Worm (Caenorhabditis elegans): ENCODE measurements around the gene Y73F8A.20.

Gene Y73F8A.20

ce11 chrIV:15378160-15378559 lies at the start of gene Y73F8A.20:
Gene Y73F8A.20 (plus strand): TSS chrIV:15378460.
- TF ChIP-seq pha-4 (tag; optimal IDR thresholded peaks at IDR 0.05) (no peak), nhr-77 (tag; optimal IDR thresholded peaks at IDR 0.05) (no peak), mml-1 (tag; optimal IDR thresholded peaks at IDR 0.05) (no peak), mdl-1 (tag; optimal IDR thresholded peaks at IDR 0.05) (no peak), fkh-10 (GFP tag; optimal IDR thresholded peaks at IDR 0.05) (no peak)

- TF ChIP-seq lsy-12 (tag; optimal IDR thresholded peaks at IDR 0.05) (no peak), ama-1 (optimal IDR thresholded peaks at IDR 0.05) (no peak), nhr-25 (tag; optimal IDR thresholded peaks at IDR 0.05) (no peak), jun-1 (tag; optimal IDR thresholded peaks at IDR 0.05) (no peak), eor-1 (tag; optimal IDR thresholded peaks at IDR 0.05) (no peak), ceh-16 (tag; optimal IDR thresholded peaks at IDR 0.05) (no peak), nhr-77 (tag; optimal IDR thresholded peaks at IDR 0.05) (no peak), unc-62 (GFP tag; optimal IDR thresholded peaks at IDR 0.05) (no peak)
Measured at ce11 chrIV:15336778-15337177, 41.5 kb upstream of the Y73F8A.20 start, which contains the start of gene irld-59. Gene irld-59 (plus strand): TSS chrIV:15337078.

ce11 chrIV:15361244-15361643 lies 17.0 kb upstream of the Y73F8A.20 start, which contains the start of gene cpna-4:
Gene cpna-4 (plus strand): TSS chrIV:15361544.
- TF ChIP-seq jun-1 (tag; optimal IDR thresholded peaks at IDR 0.05), result no peak
- no peak for TF ChIP-seq nhr-11 (tag; optimal IDR thresholded peaks at IDR 0.05)

- TF ChIP-seq ama-1 (optimal IDR thresholded peaks at IDR 0.05) (no peak), ceh-16 (tag; optimal IDR thresholded peaks at IDR 0.05) (no peak), mdl-1 (tag; optimal IDR thresholded peaks at IDR 0.05) (no peak), lin-39 (tag; optimal IDR thresholded peaks at IDR 0.05) (no peak), jun-1 (tag; optimal IDR thresholded peaks at IDR 0.05) (no peak), pqm-1 (tag; optimal IDR thresholded peaks at IDR 0.05) (no peak)
Measured at ce11 chrIV:15361884-15362283, 16.4 kb upstream of the Y73F8A.20 start.

ce11 chrIV:15377473-15377872 lies 787 bp upstream of the Y73F8A.20 start:
- peak; percentile 80 for TF ChIP-seq nfya-1 (tag; optimal IDR thresholded peaks at IDR 0.05; ENCODE audit: insufficient read depth)
- no peak for TF ChIP-seq ceh-28 (tag; optimal IDR thresholded peaks at IDR 0.05)

- TF ChIP-seq nhr-23 (tag; optimal IDR thresholded peaks at IDR 0.05), result no peak
- TF ChIP-seq ceh-16 (tag; optimal IDR thresholded peaks at IDR 0.05), result no peak
- no peak for TF ChIP-seq pha-4 (tag; optimal IDR thresholded peaks at IDR 0.05)
- no peak for TF ChIP-seq unc-62 (GFP tag; optimal IDR thresholded peaks at IDR 0.05)
- TF ChIP-seq egl-5 (tag; optimal IDR thresholded peaks at IDR 0.05), result no peak
- TF ChIP-seq hmg-11 (tag; optimal IDR thresholded peaks at IDR 0.05), result no peak
- no peak for TF ChIP-seq lsy-12 (tag; optimal IDR thresholded peaks at IDR 0.05)
- no peak for TF ChIP-seq lin-39 (tag; optimal IDR thresholded peaks at IDR 0.05)
- no peak for TF ChIP-seq nhr-237 (tag; optimal IDR thresholded peaks at IDR 0.05)
- no peak for TF ChIP-seq ZK546.5 (tag; optimal IDR thresholded peaks at IDR 0.05)
- no peak for TF ChIP-seq fos-1 (tag; optimal IDR thresholded peaks at IDR 0.05)
- TF ChIP-seq nhr-28 (tag; optimal IDR thresholded peaks at IDR 0.05), result no peak
- TF ChIP-seq elt-2 (tag; optimal IDR thresholded peaks at IDR 0.05), result no peak
- no peak for TF ChIP-seq daf-12 (tag; optimal IDR thresholded peaks at IDR 0.05)
- no peak for TF ChIP-seq nfya-1 (tag; optimal IDR thresholded peaks at IDR 0.05; ENCODE audit: insufficient read depth)
- no peak for TF ChIP-seq ceh-9 (tag; optimal IDR thresholded peaks at IDR 0.05)
Measured at ce11 chrIV:15381826-15382225, 3.6 kb downstream of the Y73F8A.20 start.

- TF ChIP-seq skn-1 (tag; optimal IDR thresholded peaks at IDR 0.05), result no peak
- no peak for TF ChIP-seq tbx-2 (tag; optimal IDR thresholded peaks at IDR 0.05)
- TF ChIP-seq daf-12 (tag; optimal IDR thresholded peaks at IDR 0.05), result no peak
- no peak for TF ChIP-seq lsy-12 (tag; optimal IDR thresholded peaks at IDR 0.05)
- no peak for TF ChIP-seq ceh-9 (tag; optimal IDR thresholded peaks at IDR 0.05)
- no peak for TF ChIP-seq fos-1 (tag; optimal IDR thresholded peaks at IDR 0.05)
- TF ChIP-seq jun-1 (tag; optimal IDR thresholded peaks at IDR 0.05), result no peak
- no peak for TF ChIP-seq nhr-12 (tag; optimal IDR thresholded peaks at IDR 0.05)
Measured at ce11 chrIV:15382539-15382938, 4.3 kb downstream of the Y73F8A.20 start.

Measured in whole organism, L3 larva.